Fruit fly (Drosophila melanogaster) whole organism, embryonic: ENCODE data around the gene CG16984.
A peak's percentile ranks its signal among the peaks of the same experiment; 100 is the strongest.

Experiments
- Atf-2 ChIP-seq: fragments of 200-800 bp; sonication (Bioruptor generic); optimal IDR thresholded peaks from 2 replicates; lab custom pipeline; 2016; ENCODE audit warnings: missing biosample characterization, missing genetic modification characterization
- BtbVII ChIP-seq: fragments of 200-800 bp; sonication (Bioruptor generic); optimal IDR thresholded peaks from 3 replicates; lab custom pipeline; 2017; ENCODE audit warnings: missing biosample characterization, mild to moderate bottlenecking, missing genetic modification characterization
- CG10979 ChIP-seq: fragments of 200-800 bp; sonication (Bioruptor generic); optimal IDR thresholded peaks from 2 replicates; lab custom pipeline; 2018; ENCODE audit warnings: missing biosample characterization, mild to moderate bottlenecking, missing genetic modification characterization, moderate library complexity
- CG11560 ChIP-seq: fragments of 200-800 bp; sonication (Bioruptor generic); IDR thresholded peaks from 3 replicates; pipeline ENCODE4 v1.3.6; 2022; ENCODE audit warnings: missing biosample characterization, missing genetic modification characterization
- CG11695 ChIP-seq: fragments of 200-800 bp; sonication (Bioruptor generic); IDR thresholded peaks from 3 replicates; pipeline ENCODE4 v1.3.6; 2022; ENCODE audit warnings: missing biosample characterization, missing genetic modification characterization
- CG12104 ChIP-seq: fragments of 200-800 bp; sonication (Bioruptor generic); optimal IDR thresholded peaks from 3 replicates; lab custom pipeline; 2016; ENCODE audit warnings: missing biosample characterization, missing genetic modification characterization
- CG12391 ChIP-seq: fragments of 200-800 bp; sonication (Bioruptor generic); optimal IDR thresholded peaks from 3 replicates; lab custom pipeline; 2018; ENCODE audit warnings: missing biosample characterization, mild to moderate bottlenecking, missing genetic modification characterization, moderate library complexity
- CG12769 ChIP-seq: fragments of 200-800 bp; sonication (Bioruptor generic); optimal IDR thresholded peaks from 2 replicates; lab custom pipeline; 2019; ENCODE audit warnings: missing biosample characterization, mild to moderate bottlenecking, missing genetic modification characterization, moderate library complexity
- CG16779 ChIP-seq: fragments of 200-800 bp; sonication (Bioruptor generic); IDR thresholded peaks from 2 replicates; pipeline ENCODE4 v1.3.6; 2022; ENCODE audit warnings: missing biosample characterization, missing genetic modification characterization
- CG17385 ChIP-seq: fragments of 200-800 bp; sonication (Bioruptor generic); optimal IDR thresholded peaks from 3 replicates; lab custom pipeline; 2018; ENCODE audit warnings: missing biosample characterization, mild to moderate bottlenecking, missing genetic modification characterization
- CG31365 ChIP-seq: fragments of 200-800 bp; sonication (Bioruptor generic); optimal IDR thresholded peaks from 2 replicates; lab custom pipeline; 2018; ENCODE audit warnings: missing biosample characterization, mild to moderate bottlenecking, missing genetic modification characterization
- CG31441 ChIP-seq: fragments of 200-800 bp; sonication (Bioruptor generic); IDR thresholded peaks from 2 replicates; pipeline ENCODE4 v1.3.6; 2022; ENCODE audit warnings: missing biosample characterization, missing genetic modification characterization
- CG3995 ChIP-seq: fragments of 200-800 bp; sonication (Bioruptor generic); optimal IDR thresholded peaks from 3 replicates; lab custom pipeline; 2016; ENCODE audit warnings: missing biosample characterization, missing genetic modification characterization
- CG4854 ChIP-seq: fragments of 200-800 bp; sonication (Bioruptor generic); optimal IDR thresholded peaks from 2 replicates; lab custom pipeline; 2016; ENCODE audit warnings: missing biosample characterization, missing genetic modification characterization, inconsistent platforms
- CG6175 ChIP-seq: fragments of 200-800 bp; sonication (Bioruptor generic); IDR thresholded peaks from 3 replicates; pipeline ENCODE4 v1.3.6; 2022; ENCODE audit warnings: missing biosample characterization, missing genetic modification characterization
- CG6654 ChIP-seq: fragments of 200-800 bp; sonication (Bioruptor generic); optimal IDR thresholded peaks from 2 replicates; lab custom pipeline; 2017; ENCODE audit warnings: missing biosample characterization, mild to moderate bottlenecking, missing genetic modification characterization
- CG8765 ChIP-seq: fragments of 200-800 bp; sonication (Bioruptor generic); IDR thresholded peaks from 2 replicates; pipeline ENCODE4 v1.3.6; 2022; ENCODE audit warnings: missing biosample characterization, missing genetic modification characterization
- CG9609 ChIP-seq: fragments of 200-800 bp; sonication (Bioruptor generic); optimal IDR thresholded peaks from 3 replicates; lab custom pipeline; 2016; ENCODE audit warnings: missing biosample characterization, missing genetic modification characterization
- D19B ChIP-seq: fragments of 200-800 bp; sonication (Bioruptor generic); optimal IDR thresholded peaks from 2 replicates; lab custom pipeline; 2017; ENCODE audit warnings: missing biosample characterization, mild to moderate bottlenecking, missing genetic modification characterization
- Elba2 ChIP-seq: fragments of 200-800 bp; sonication (Bioruptor generic); optimal IDR thresholded peaks from 3 replicates; lab custom pipeline; 2016; ENCODE audit warnings: missing biosample characterization, missing genetic modification characterization
- H15 ChIP-seq: fragments of 200-800 bp; sonication (Bioruptor generic); IDR thresholded peaks from 3 replicates; pipeline ENCODE4 v1.3.6; 2022; ENCODE audit warnings: missing biosample characterization, missing genetic modification characterization
- HLH3B ChIP-seq: fragments of 200-800 bp; sonication (Bioruptor generic); IDR thresholded peaks from 2 replicates; pipeline ENCODE4 v1.3.6; 2022; ENCODE audit warnings: missing biosample characterization, missing genetic modification characterization
- Hand ChIP-seq: fragments of 200-800 bp; sonication (Bioruptor generic); optimal IDR thresholded peaks from 2 replicates; lab custom pipeline; 2017; ENCODE audit warnings: mild to moderate bottlenecking, missing biosample characterization, missing genetic modification reagents, missing genetic modification characterization
- Hr51 ChIP-seq, 2 experiments: fragments of 200-800 bp; sonication (Bioruptor generic); optimal IDR thresholded peaks; 2 replicates in 1 of 2; 3 replicates in 1 of 2; lab custom pipeline; 2016 to 2018; ENCODE audit warnings: missing biosample characterization in 2 of 2, missing genetic modification characterization in 2 of 2, mild to moderate bottlenecking in 1 of 2, moderate library complexity in 1 of 2
- Kr ChIP-seq: fragments of 200-800 bp; sonication (Bioruptor generic); optimal IDR thresholded peaks from 2 replicates; lab custom pipeline; 2017; ENCODE audit warnings: missing biosample characterization, mild to moderate bottlenecking, missing genetic modification characterization
- MESR4 ChIP-seq: fragments of 200-800 bp; sonication (Bioruptor generic); optimal IDR thresholded peaks from 2 replicates; lab custom pipeline; 2018; ENCODE audit warnings: missing biosample characterization, mild to moderate bottlenecking, missing genetic modification characterization, moderate library complexity
- MTF-1 ChIP-seq: fragments of 200-800 bp; sonication (Bioruptor generic); optimal IDR thresholded peaks from 2 replicates; lab custom pipeline; 2018; ENCODE audit warnings: missing biosample characterization, mild to moderate bottlenecking, missing genetic modification characterization, borderline replicate concordance
- Med ChIP-seq: fragments of 200-800 bp; sonication (Bioruptor generic); peaks from one replicate; lab custom pipeline; 2016; ENCODE audit warnings: missing biosample characterization, missing genetic modification characterization, mild to moderate bottlenecking, inconsistent platforms, moderate library complexity
- Neu2 ChIP-seq: fragments of 200-800 bp; sonication (Bioruptor generic); optimal IDR thresholded peaks from 3 replicates; lab custom pipeline; 2016; ENCODE audit warnings: missing biosample characterization, missing genetic modification characterization, borderline replicate concordance
- Nf-YA ChIP-seq: fragments of 200-800 bp; sonication (Bioruptor generic); IDR thresholded peaks from 2 replicates; pipeline ENCODE4 v1.3.6; 2022; ENCODE audit warnings: missing biosample characterization, missing genetic modification characterization
- Rx ChIP-seq: fragments of 200-800 bp; sonication (Bioruptor generic); IDR thresholded peaks from 2 replicates; pipeline ENCODE4 v1.3.6; 2022; ENCODE audit warnings: missing biosample characterization, missing genetic modification characterization
- Sry-β ChIP-seq: fragments of 200-800 bp; sonication (Bioruptor generic); optimal IDR thresholded peaks from 2 replicates; lab custom pipeline; 2018; ENCODE audit warnings: missing biosample characterization, mild to moderate bottlenecking, missing genetic modification characterization, moderate library complexity
- Sry-δ ChIP-seq: fragments of 200-800 bp; sonication (Bioruptor generic); optimal IDR thresholded peaks from 2 replicates; lab custom pipeline; 2016; ENCODE audit warnings: missing biosample characterization, missing genetic modification characterization
- bab2 ChIP-seq: fragments of 200-800 bp; sonication (Bioruptor generic); optimal IDR thresholded peaks from 2 replicates; lab custom pipeline; 2016; ENCODE audit warnings: missing biosample characterization, missing genetic modification characterization
- cas ChIP-seq: fragments of 200-800 bp; sonication (Bioruptor generic); IDR thresholded peaks from 2 replicates; pipeline ENCODE4 v1.3.6; 2022; ENCODE audit warnings: missing biosample characterization, missing genetic modification characterization
- cg ChIP-seq: fragments of 200-800 bp; sonication (Bioruptor generic); optimal IDR thresholded peaks from 3 replicates; lab custom pipeline; 2019; ENCODE audit warnings: missing biosample characterization, mild to moderate bottlenecking, missing genetic modification characterization, moderate library complexity
- cwo ChIP-seq: fragments of 200-800 bp; sonication (Bioruptor generic); optimal IDR thresholded peaks from 3 replicates; lab custom pipeline; 2017; ENCODE audit warnings: missing biosample characterization, missing genetic modification characterization, mild to moderate bottlenecking, moderate library complexity, missing genetic modification reagents
- danr ChIP-seq: fragments of 200-800 bp; sonication (Bioruptor generic); IDR thresholded peaks from 2 replicates; pipeline ENCODE4 v1.3.6; 2022; ENCODE audit warnings: missing biosample characterization, missing genetic modification characterization
- exex ChIP-seq: fragments of 200-800 bp; sonication (Bioruptor generic); optimal IDR thresholded peaks from 4 replicates; lab custom pipeline; 2018; ENCODE audit warnings: missing biosample characterization, mild to moderate bottlenecking, missing genetic modification characterization, moderate library complexity
- fd102C ChIP-seq: fragments of 200-800 bp; sonication (Bioruptor generic); optimal IDR thresholded peaks from 2 replicates; lab custom pipeline; 2018; ENCODE audit warnings: missing biosample characterization, mild to moderate bottlenecking, missing genetic modification characterization, moderate library complexity
- gce ChIP-seq: fragments of 200-800 bp; sonication (Bioruptor generic); IDR thresholded peaks from 3 replicates; pipeline ENCODE4 v1.3.6; 2022; ENCODE audit warnings: missing biosample characterization, missing genetic modification characterization
- gro ChIP-seq: fragments of 200-800 bp; sonication (Bioruptor generic); optimal IDR thresholded peaks from 2 replicates; lab custom pipeline; 2016; ENCODE audit warnings: missing biosample characterization, missing genetic modification characterization
- hbn ChIP-seq: fragments of 200-800 bp; sonication (Bioruptor generic); IDR thresholded peaks from 2 replicates; pipeline ENCODE4 v1.3.6; 2022; ENCODE audit warnings: missing biosample characterization, missing genetic modification characterization; ENCODE audit not compliant: partially characterized antibody
- knrl ChIP-seq: fragments of 200-800 bp; sonication (Bioruptor generic); IDR thresholded peaks from 3 replicates; pipeline ENCODE4 v1.3.6; 2022; ENCODE audit warnings: missing biosample characterization, missing genetic modification characterization; ENCODE audit not compliant: partially characterized antibody
- lbe ChIP-seq: fragments of 200-800 bp; sonication (Bioruptor generic); optimal IDR thresholded peaks from 2 replicates; lab custom pipeline; 2016; ENCODE audit warnings: missing biosample characterization, mild to moderate bottlenecking, missing genetic modification characterization
- lmd ChIP-seq: fragments of 200-800 bp; sonication (Bioruptor generic); IDR thresholded peaks from 2 replicates; pipeline ENCODE4 v1.3.6; 2022; ENCODE audit warnings: missing biosample characterization, missing genetic modification characterization
- odd ChIP-seq: fragments of 200-800 bp; sonication (Bioruptor generic); optimal IDR thresholded peaks from 2 replicates; lab custom pipeline; 2017; ENCODE audit warnings: missing biosample characterization, mild to moderate bottlenecking, missing genetic modification characterization
- sna ChIP-seq: fragments of 200-800 bp; sonication (Bioruptor generic); IDR thresholded peaks from 2 replicates; pipeline ENCODE4 v1.3.6; 2022; ENCODE audit warnings: missing biosample characterization, missing genetic modification characterization; ENCODE audit not compliant: partially characterized antibody
- tin ChIP-seq: fragments of 200-800 bp; sonication (Bioruptor generic); optimal IDR thresholded peaks from 3 replicates; lab custom pipeline; 2016; ENCODE audit warnings: missing biosample characterization, missing genetic modification characterization
- trem ChIP-seq: fragments of 200-800 bp; optimal IDR thresholded peaks from 3 replicates; lab custom pipeline; 2019; ENCODE audit warnings: missing biosample characterization, mild to moderate bottlenecking, missing genetic modification characterization, moderate library complexity

CG16984 gene

dm6 chr3L:2581343-2581825 is 14.2 kb upstream of the CG16984 start (continued):
- peak; percentile 77 for TF ChIP-seq CG6654 (GFP tag; lab: Kevin White, UChicago)
- peak; percentile 83 for TF ChIP-seq bab2
- TF ChIP-seq HLH3B (GFP tag; lab: Robert Waterston, UW), result peak; percentile 85
- TF ChIP-seq exex, result peak; percentile 47
- TF ChIP-seq Hr51 (GFP tag; optimal IDR thresholded peaks at IDR 0.05; lab: Kevin White, UChicago), result peak; percentile 63 to 86
- TF ChIP-seq CG12769 (tag; lab: Kevin White, UChicago), result peak; percentile 93
- peak; percentile 80 for TF ChIP-seq lmd (GFP tag; lab: Robert Waterston, UW)
- TF ChIP-seq hbn (GFP tag; lab: Robert Waterston, UW), result no peak
- peak; percentile 70 for TF ChIP-seq Hand
- peak; percentile 82 for TF ChIP-seq Rx (GFP tag; lab: Robert Waterston, UW)
- TF ChIP-seq BtbVII (GFP tag; lab: Kevin White, UChicago), result peak; percentile 71
- peak; percentile 72 for TF ChIP-seq H15 (GFP tag; lab: Robert Waterston, UW)
- TF ChIP-seq Sry-β (GFP tag; lab: Kevin White, UChicago), result peak; percentile 0
- peak; percentile 33 for TF ChIP-seq Sry-δ (GFP tag; lab: Kevin White, UChicago)
- peak; percentile 82 for TF ChIP-seq tin (GFP tag; lab: Kevin White, UChicago)
- peak; percentile 89 for TF ChIP-seq CG12391 (tag; lab: Kevin White, UChicago)
- peak; percentile 40 for TF ChIP-seq Atf-2 (GFP tag; lab: Kevin White, UChicago)
- no peak for TF ChIP-seq CG3995 (GFP tag; lab: Kevin White, UChicago)
- TF ChIP-seq gce (GFP tag; lab: Robert Waterston, UW), result peak; percentile 65; the same call in 1 of the 3 replicates
- peak; percentile 35 for TF ChIP-seq CG9609
- peak; percentile 77 for TF ChIP-seq CG11695 (GFP tag; lab: Robert Waterston, UW)
- TF ChIP-seq trem (tag; lab: Kevin White, UChicago), result peak; percentile 87
- no peak for TF ChIP-seq sna
- TF ChIP-seq Neu2 (GFP tag; lab: Kevin White, UChicago), result peak; percentile 7
- TF ChIP-seq Nf-YA (GFP tag; lab: Robert Waterston, UW), result peak; percentile 83
- TF ChIP-seq MESR4, result peak; percentile 23
- TF ChIP-seq MTF-1 (GFP tag; lab: Kevin White, UChicago), result peak; percentile 70
- peak; percentile 73 for TF ChIP-seq D19B (GFP tag; lab: Kevin White, UChicago)
- peak; percentile 62; the same call in 1 of the 2 replicates for TF ChIP-seq cas (GFP tag; lab: Robert Waterston, UW)
- peak; percentile 77 for TF ChIP-seq odd (GFP tag; lab: Kevin White, UChicago)
- peak; percentile 80 for TF ChIP-seq Kr (GFP tag; lab: Kevin White, UChicago)
- no peak for TF ChIP-seq knrl (GFP tag; lab: Robert Waterston, UW)
- no peak for TF ChIP-seq lbe (GFP tag; lab: Kevin White, UChicago)
- TF ChIP-seq CG17385 (GFP tag; lab: Kevin White, UChicago), result peak; percentile 82
- peak; percentile 68; the same call in 1 of the 2 replicates for TF ChIP-seq CG16779 (GFP tag; lab: Robert Waterston, UW)
- TF ChIP-seq Med (GFP tag; lab: Kevin White, UChicago), result peak; percentile 97
- TF ChIP-seq CG6175 (GFP tag; lab: Robert Waterston, UW), result no peak
- TF ChIP-seq fd102C, result peak; percentile 47
- TF ChIP-seq Elba2, result no peak
- TF ChIP-seq gro (GFP tag; lab: Kevin White, UChicago), result peak; percentile 55
- TF ChIP-seq cg (GFP tag; lab: Kevin White, UChicago), result no peak
- peak; percentile 65 for TF ChIP-seq cwo (GFP tag; lab: Kevin White, UChicago)
- peak; percentile 28; the same call in 1 of the 2 replicates for TF ChIP-seq CG8765
- peak; percentile 77 for TF ChIP-seq CG4854
- TF ChIP-seq CG12104 (GFP tag; lab: Kevin White, UChicago), result peak; percentile 59
- peak; percentile 82 for TF ChIP-seq danr (GFP tag; lab: Robert Waterston, UW)
- TF ChIP-seq CG31365 (tag; lab: Kevin White, UChicago), result peak; percentile 72
- peak; percentile 94 for TF ChIP-seq CG10979 (tag; lab: Kevin White, UChicago)
- peak; percentile 49 for TF ChIP-seq CG31441
- TF ChIP-seq CG11560 (tag; lab: Robert Waterston, UW), result peak; percentile 28; the same call in 1 of the 3 replicates
